Worm (Caenorhabditis elegans) whole organism, late embryonic: Measurements from ENCODE around the gene F56A11.6.

ENCODE experiments used
- C08G9.2 ChIP-seq: sonication (generic microtip); optimal IDR thresholded peaks from 2 replicates; lab custom pipeline; 2016; ENCODE audit warnings: mild to moderate bottlenecking, missing genetic modification characterization, moderate library complexity, missing compliant biosample characterization
- C38D4.7 ChIP-seq: fragments of 200-800 bp; sonication (Bioruptor generic); optimal IDR thresholded peaks from 2 replicates; lab custom pipeline; 2018; ENCODE audit warnings: mild to moderate bottlenecking, missing genetic modification characterization, moderate library complexity, missing compliant biosample characterization
- F13H6.1 ChIP-seq: sonication (generic microtip); optimal IDR thresholded peaks from 2 replicates; lab custom pipeline; 2016; ENCODE audit warnings: missing genetic modification characterization, missing compliant biosample characterization
- K02D7.2 ChIP-seq: sonication (generic microtip); optimal IDR thresholded peaks from 2 replicates; lab custom pipeline; 2017; ENCODE audit warnings: mild to moderate bottlenecking, missing genetic modification characterization, missing compliant biosample characterization
- T23F11.4 ChIP-seq: fragments of 200-800 bp; sonication (Bioruptor generic); optimal IDR thresholded peaks from 2 replicates; lab custom pipeline; 2018; ENCODE audit warnings: mild to moderate bottlenecking, missing genetic modification characterization, missing compliant biosample characterization
- ama-1 ChIP-seq: fragments of 150-350 bp; optimal IDR thresholded peaks from 2 replicates; lab custom pipeline; 2014
- ceh-14 ChIP-seq: sonication (generic microtip); optimal IDR thresholded peaks from 2 replicates; lab custom pipeline; 2016; ENCODE audit warnings: missing genotype, missing genetic modification characterization, missing compliant biosample characterization
- ceh-18 ChIP-seq: sonication (generic microtip); optimal IDR thresholded peaks from 2 replicates; lab custom pipeline; 2016; ENCODE audit warnings: missing genetic modification characterization, missing compliant biosample characterization
- ceh-19 ChIP-seq: fragments of 200-800 bp; sonication (Bioruptor generic); optimal IDR thresholded peaks from 2 replicates; lab custom pipeline; 2018; ENCODE audit warnings: mild to moderate bottlenecking, missing genetic modification characterization, missing compliant biosample characterization
- ceh-22 ChIP-seq: sonication (generic microtip); optimal IDR thresholded peaks from 2 replicates; lab custom pipeline; 2017; ENCODE audit warnings: missing biosample characterization, missing genetic modification characterization
- ceh-24 ChIP-seq: sonication (generic microtip); optimal IDR thresholded peaks from 2 replicates; lab custom pipeline; 2016; ENCODE audit warnings: mild to moderate bottlenecking, missing genetic modification characterization, missing compliant biosample characterization
- ceh-30 ChIP-seq: fragments of 150-350 bp; optimal IDR thresholded peaks from 2 replicates; lab custom pipeline; 2014; ENCODE audit warnings: missing biosample characterization, missing genetic modification characterization
- ceh-34 ChIP-seq: sonication (generic microtip); optimal IDR thresholded peaks from 2 replicates; lab custom pipeline; 2016; ENCODE audit warnings: mild to moderate bottlenecking, missing genetic modification characterization, missing compliant biosample characterization
- ceh-9 ChIP-seq: sonication (generic microtip); optimal IDR thresholded peaks from 2 replicates; lab custom pipeline; 2016; ENCODE audit warnings: mild to moderate bottlenecking, missing genetic modification characterization, inconsistent platforms, missing compliant biosample characterization
- che-1 ChIP-seq: sonication (generic microtip); optimal IDR thresholded peaks from 2 replicates; lab custom pipeline; 2016; ENCODE audit warnings: mild to moderate bottlenecking, missing genetic modification characterization, missing compliant biosample characterization
- dmd-4 ChIP-seq: sonication (generic microtip); optimal IDR thresholded peaks from 2 replicates; lab custom pipeline; 2016; ENCODE audit warnings: borderline replicate concordance, missing genetic modification characterization, missing compliant biosample characterization
- elt-2 ChIP-seq: sonication (generic microtip); optimal IDR thresholded peaks from 2 replicates; lab custom pipeline; 2016; ENCODE audit warnings: missing genetic modification reagents, missing genetic modification characterization, missing compliant biosample characterization
- elt-4 ChIP-seq: sonication (generic microtip); optimal IDR thresholded peaks from 2 replicates; lab custom pipeline; 2016; ENCODE audit warnings: missing genetic modification characterization, missing compliant biosample characterization
- ets-4 ChIP-seq: sonication (generic microtip); optimal IDR thresholded peaks from 2 replicates; lab custom pipeline; 2016; ENCODE audit warnings: missing genetic modification characterization, missing compliant biosample characterization
- eyg-1 ChIP-seq: sonication (generic microtip); optimal IDR thresholded peaks from 2 replicates; lab custom pipeline; 2016; ENCODE audit warnings: missing genotype, missing genetic modification characterization, missing compliant biosample characterization
- gmeb-2 ChIP-seq: sonication (generic microtip); optimal IDR thresholded peaks from 2 replicates; lab custom pipeline; 2016; ENCODE audit warnings: missing genetic modification characterization, inconsistent platforms, missing compliant biosample characterization
- lin-11 ChIP-seq: fragments of 200-800 bp; sonication (Bioruptor generic); optimal IDR thresholded peaks from 2 replicates; lab custom pipeline; 2018; ENCODE audit warnings: mild to moderate bottlenecking, missing genetic modification characterization, missing compliant biosample characterization
- madf-2 ChIP-seq: sonication (generic microtip); optimal IDR thresholded peaks from 2 replicates; lab custom pipeline; 2017; ENCODE audit warnings: missing genetic modification characterization, missing compliant biosample characterization
- mec-3 ChIP-seq: sonication (generic microtip); optimal IDR thresholded peaks from 2 replicates; lab custom pipeline; 2016; ENCODE audit warnings: borderline replicate concordance, missing genetic modification characterization, missing compliant biosample characterization
- nfya-1 ChIP-seq: sonication (generic microtip); optimal IDR thresholded peaks from 2 replicates; lab custom pipeline; 2017; ENCODE audit warnings: missing genetic modification characterization, mild to moderate bottlenecking, missing compliant biosample characterization, antibody characterized with exemption, moderate library complexity
- nhr-232 ChIP-seq: sonication (generic microtip); optimal IDR thresholded peaks from 2 replicates; lab custom pipeline; 2016; ENCODE audit warnings: missing genetic modification characterization, missing compliant biosample characterization
- npax-4 ChIP-seq: sonication (generic microtip); optimal IDR thresholded peaks from 2 replicates; lab custom pipeline; 2016; ENCODE audit warnings: missing genetic modification characterization, missing compliant biosample characterization
- odd-2 ChIP-seq: sonication (generic microtip); optimal IDR thresholded peaks from 2 replicates; lab custom pipeline; 2017; ENCODE audit warnings: antibody characterized with exemption, mild to moderate bottlenecking, missing genetic modification characterization, missing compliant biosample characterization
- pag-3 ChIP-seq: sonication (generic microtip); optimal IDR thresholded peaks from 2 replicates; lab custom pipeline; 2016; ENCODE audit warnings: missing compliant biosample characterization, missing genetic modification characterization, borderline replicate concordance
- pat-9 ChIP-seq: fragments of 200-800 bp; sonication (Bioruptor generic); optimal IDR thresholded peaks from 2 replicates; lab custom pipeline; 2018; ENCODE audit warnings: mild to moderate bottlenecking, missing genetic modification characterization, moderate library complexity, missing compliant biosample characterization
- pax-1 ChIP-seq: fragments of 150-350 bp; optimal IDR thresholded peaks from 2 replicates; lab custom pipeline; 2014; ENCODE audit warnings: missing biosample characterization, missing genetic modification characterization
- pha-4 ChIP-seq: fragments of 150-350 bp; optimal IDR thresholded peaks from 2 replicates; lab custom pipeline; 2018; ENCODE audit warnings: missing biosample characterization, missing genetic modification reagents, missing genetic modification characterization
- pros-1 ChIP-seq: fragments of 150-350 bp; optimal IDR thresholded peaks from 2 replicates; lab custom pipeline; 2014; ENCODE audit warnings: missing biosample characterization, missing genetic modification reagents, missing genetic modification characterization
- rnt-1 ChIP-seq: sonication (generic microtip); optimal IDR thresholded peaks from 2 replicates; lab custom pipeline; 2016; ENCODE audit warnings: missing genetic modification characterization, missing compliant biosample characterization
- sdc-2 ChIP-seq: sonication (generic microtip); optimal IDR thresholded peaks from 2 replicates; lab custom pipeline; 2016; ENCODE audit warnings: missing genotype, missing genetic modification characterization, missing compliant biosample characterization
- unc-86 ChIP-seq: sonication (generic microtip); optimal IDR thresholded peaks from 2 replicates; lab custom pipeline; 2016; ENCODE audit warnings: missing genetic modification characterization, missing compliant biosample characterization
- ztf-16 ChIP-seq: sonication (generic microtip); optimal IDR thresholded peaks from 2 replicates; lab custom pipeline; 2017; ENCODE audit warnings: missing genetic modification characterization, missing compliant biosample characterization

F56A11.6 gene

DNA sequence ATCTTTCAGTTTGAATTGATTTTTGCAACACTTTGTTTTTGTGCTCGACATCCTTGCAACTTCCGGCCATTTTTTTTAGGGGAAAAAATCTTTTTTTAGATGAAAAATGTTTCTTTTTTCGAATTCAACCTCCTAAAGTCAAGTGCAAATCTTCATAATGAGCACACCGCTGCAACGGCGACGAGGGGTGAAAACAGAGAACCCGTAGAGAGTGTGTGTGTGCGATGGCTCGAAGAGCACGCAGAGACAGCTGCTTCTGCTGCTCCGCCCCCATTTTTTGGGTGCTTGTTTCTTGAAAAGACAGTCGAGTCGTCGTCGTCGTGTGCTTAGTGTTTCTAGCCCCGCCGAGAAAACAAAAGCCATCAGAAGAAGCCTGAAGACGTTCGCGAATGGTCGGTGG, 24.0 kb upstream of the F56A11.6 start, which contains the start of gene inx-18:
Gene inx-18, plus strand, starts transcription at position 301 of the 400 bp plus-strand sequence.
- no peak for TF ChIP-seq sdc-2 (tag; lab: Kevin White, UChicago)
- no peak for TF ChIP-seq ama-1
- no peak for TF ChIP-seq pha-4 (tag; lab: Kevin White, UChicago)
- TF ChIP-seq ceh-9 (tag; lab: Kevin White, UChicago) = no peak
- no peak for TF ChIP-seq che-1 (tag; lab: Kevin White, UChicago)
- TF ChIP-seq C08G9.2 (tag; lab: Kevin White, UChicago) = no peak
- no peak for TF ChIP-seq elt-2
- TF ChIP-seq pax-1 (tag; lab: Kevin White, UChicago) = no peak
- TF ChIP-seq ets-4 (tag; lab: Kevin White, UChicago) = no peak
- TF ChIP-seq pat-9 (tag; lab: Kevin White, UChicago) = no peak
- TF ChIP-seq ceh-18 (tag; lab: Kevin White, UChicago) = no peak
- no peak for TF ChIP-seq T23F11.4 (GFP tag; lab: Kevin White, UChicago)

- TF ChIP-seq ceh-22 (tag; lab: Kevin White, UChicago) (no peak), ceh-9 (tag; lab: Kevin White, UChicago) (no peak), K02D7.2 (tag; lab: Kevin White, UChicago) (no peak), elt-2 (no peak), ceh-24 (tag; lab: Kevin White, UChicago) (no peak), gmeb-2 (tag; lab: Kevin White, UChicago) (no peak), lin-11 (tag; lab: Kevin White, UChicago) (no peak), nfya-1 (tag; lab: Kevin White, UChicago) (no peak), ceh-34 (tag; lab: Kevin White, UChicago) (no peak), eyg-1 (no peak), dmd-4 (tag; lab: Kevin White, UChicago) (no peak), ceh-30 (tag; lab: Kevin White, UChicago) (no peak), sdc-2 (tag; lab: Kevin White, UChicago) (no peak), elt-4 (tag; lab: Kevin White, UChicago) (no peak), odd-2 (tag; lab: Kevin White, UChicago) (no peak), madf-2 (tag; lab: Kevin White, UChicago) (no peak), npax-4 (tag; lab: Kevin White, UChicago) (no peak), pag-3 (tag; lab: Kevin White, UChicago) (no peak), C38D4.7 (GFP tag; lab: Kevin White, UChicago) (no peak), ztf-16 (tag; lab: Kevin White, UChicago) (no peak)
- TF ChIP-seq, all 69 proteins: peak for 0
These were observed 23.4 kb upstream of the F56A11.6 start for ce11 chrIV:605431-605830.

ce11 chrIV:604817-605216, 22.8 kb upstream of the F56A11.6 start:
- no peak for TF ChIP-seq rnt-1 (tag; lab: Kevin White, UChicago)
- TF ChIP-seq mec-3 (tag; lab: Kevin White, UChicago) = no peak
- no peak for TF ChIP-seq ceh-19 (GFP tag; lab: Kevin White, UChicago)
- no peak for TF ChIP-seq F13H6.1 (tag; lab: Kevin White, UChicago)
- no peak for TF ChIP-seq sdc-2 (tag; lab: Kevin White, UChicago)
- TF ChIP-seq unc-86 (tag; lab: Kevin White, UChicago) = no peak
- no peak for TF ChIP-seq ceh-34 (tag; lab: Kevin White, UChicago)
- no peak for TF ChIP-seq ceh-14
- TF ChIP-seq elt-2 = no peak
- TF ChIP-seq pros-1 (tag; lab: Kevin White, UChicago) = no peak
- TF ChIP-seq pag-3 (tag; lab: Kevin White, UChicago) = no peak
- TF ChIP-seq, all 69 proteins: peak for 0

- no peak for TF ChIP-seq ama-1
- TF ChIP-seq C08G9.2 (tag; lab: Kevin White, UChicago) = no peak
- TF ChIP-seq pros-1 (tag; lab: Kevin White, UChicago) = no peak
- TF ChIP-seq pha-4 (tag; lab: Kevin White, UChicago) = no peak
- no peak for TF ChIP-seq npax-4 (tag; lab: Kevin White, UChicago)
- TF ChIP-seq elt-2 = no peak
- TF ChIP-seq nhr-232 (tag; lab: Kevin White, UChicago) = no peak
- TF ChIP-seq, all 69 proteins: peak for 0
These were observed 22.1 kb upstream of the F56A11.6 start, which contains the start of gene col-102 for ce11 chrIV:604144-604543. Gene col-102 (plus strand): TSS chrIV:604444.
